Fruit fly (Drosophila melanogaster): ENCODE data around the gene Rpn9.
A peak's percentile ranks its signal among the peaks of the same experiment; 100 is the strongest.

Rpn9 gene

dm6 chr3R:23711195-23711594 lies 22.1 kb downstream of the Rpn9 start, which contains the start of gene CG10300:
CG10300 (plus strand) TSS chr3R:23711527.
- TF ChIP-seq cic (GFP tag; optimal IDR thresholded peaks at IDR 0.05) (peak; percentile 53), CG12768 (GFP tag; optimal IDR thresholded peaks at IDR 0.05) (peak; percentile 7), CG11617 (GFP tag; optimal IDR thresholded peaks at IDR 0.05) (no peak)

dm6 chr3R:23709508-23710208 lies 23.6 kb downstream of the Rpn9 start, which contains the start of gene CG10301:
CG10301 (plus strand) TSS chr3R:23710158.
- no peak for TF ChIP-seq kay (GFP tag; ENCODE audit: borderline replicate concordance)
- TF ChIP-seq pad (GFP tag; optimal IDR thresholded peaks at IDR 0.05) = no peak

dm6 chr3R:23704383-23705033 lies 28.8 kb downstream of the Rpn9 start, which contains the start of gene Gba1b:
Gba1b (plus strand) TSS chr3R:23704804.
- no peak for TF ChIP-seq CG14711 (tag; optimal IDR thresholded peaks at IDR 0.05)
- no peak for TF ChIP-seq CG12768 (GFP tag; optimal IDR thresholded peaks at IDR 0.05)
- TF ChIP-seq kay (GFP tag; ENCODE audit: borderline replicate concordance) = no peak
- no peak for TF ChIP-seq Hr96 (GFP tag; optimal IDR thresholded peaks at IDR 0.05)
- TF ChIP-seq Clk (GFP tag; optimal IDR thresholded peaks at IDR 0.05) = no peak
- no peak for TF ChIP-seq CG11617 (GFP tag; optimal IDR thresholded peaks at IDR 0.05)
- no peak for TF ChIP-seq cnc (optimal IDR thresholded peaks at IDR 0.05)
- no peak for TF ChIP-seq CG1620 (GFP tag; optimal IDR thresholded peaks at IDR 0.05)
- TF ChIP-seq bab1 (GFP tag; optimal IDR thresholded peaks at IDR 0.05) = no peak
- no peak for TF ChIP-seq CG7045 (GFP tag; optimal IDR thresholded peaks at IDR 0.05)
- no peak for TF ChIP-seq CG33017 (tag; optimal IDR thresholded peaks at IDR 0.05)
- no peak for TF ChIP-seq toe (GFP tag; optimal IDR thresholded peaks at IDR 0.05)
- no peak for TF ChIP-seq pad (GFP tag; optimal IDR thresholded peaks at IDR 0.05)
- no peak for TF ChIP-seq ovo (GFP tag; optimal IDR thresholded peaks at IDR 0.05)
- TF ChIP-seq Crg-1 (GFP tag; optimal IDR thresholded peaks at IDR 0.05) = no peak
- no peak for TF ChIP-seq tj (GFP tag; optimal IDR thresholded peaks at IDR 0.05)
- TF ChIP-seq cic (GFP tag; optimal IDR thresholded peaks at IDR 0.05) = no peak
- TF ChIP-seq CG7101 (tag; optimal IDR thresholded peaks at IDR 0.05) = no peak

dm6 chr3R:23702461-23702860 lies 30.8 kb downstream of the Rpn9 start, which contains the start of gene Qsox4:
Qsox4 (plus strand) TSS chr3R:23702761.
- TF ChIP-seq Hr96 (GFP tag; optimal IDR thresholded peaks at IDR 0.05) (no peak), cnc (optimal IDR thresholded peaks at IDR 0.05) (no peak), CG33017 (tag; optimal IDR thresholded peaks at IDR 0.05) (no peak), cic (GFP tag; optimal IDR thresholded peaks at IDR 0.05) (no peak), ovo (GFP tag; optimal IDR thresholded peaks at IDR 0.05) (no peak), bab1 (GFP tag; optimal IDR thresholded peaks at IDR 0.05) (no peak), Mnt (GFP tag; optimal IDR thresholded peaks at IDR 0.05) (no peak), pad (GFP tag; optimal IDR thresholded peaks at IDR 0.05) (no peak), toe (GFP tag; optimal IDR thresholded peaks at IDR 0.05) (no peak), CG7101 (tag; optimal IDR thresholded peaks at IDR 0.05) (no peak), CG1620 (GFP tag; optimal IDR thresholded peaks at IDR 0.05) (no peak)

dm6 chr3R:23700304-23700767 lies 32.9 kb downstream of the Rpn9 start, which contains the start of the genes CG31468 and Gba1a:
CG31468 (minus strand) TSS chr3R:23700354.
Gba1a (plus strand) TSS chr3R:23700621.
- no peak for TF ChIP-seq CG11617 (GFP tag; optimal IDR thresholded peaks at IDR 0.05)
- no peak for TF ChIP-seq CG14711 (tag; optimal IDR thresholded peaks at IDR 0.05)
- TF ChIP-seq CG12768 (GFP tag; optimal IDR thresholded peaks at IDR 0.05) = no peak
- no peak for TF ChIP-seq kay (GFP tag; ENCODE audit: borderline replicate concordance)
- no peak for TF ChIP-seq CG1620 (GFP tag; optimal IDR thresholded peaks at IDR 0.05)
- no peak for TF ChIP-seq bab1 (GFP tag; optimal IDR thresholded peaks at IDR 0.05)
- TF ChIP-seq CG7101 (tag; optimal IDR thresholded peaks at IDR 0.05) = no peak
- no peak for TF ChIP-seq toe (GFP tag; optimal IDR thresholded peaks at IDR 0.05)
- no peak for TF ChIP-seq CG5204 (GFP tag; optimal IDR thresholded peaks at IDR 0.05)
- TF ChIP-seq Mnt (GFP tag; optimal IDR thresholded peaks at IDR 0.05) = no peak
- no peak for TF ChIP-seq pad (GFP tag; optimal IDR thresholded peaks at IDR 0.05)

- no peak for TF ChIP-seq tj (GFP tag; optimal IDR thresholded peaks at IDR 0.05)
- no peak for TF ChIP-seq cic (GFP tag; optimal IDR thresholded peaks at IDR 0.05)
- no peak for TF ChIP-seq kay (GFP tag; ENCODE audit: borderline replicate concordance)
These were observed 34.4 kb downstream of the Rpn9 start, which contains the start of gene prt for dm6 chr3R:23698835-23699234. prt (minus strand) TSS chr3R:23699027.

- TF ChIP-seq pad (GFP tag; optimal IDR thresholded peaks at IDR 0.05) = no peak
- no peak for TF ChIP-seq CG7045 (GFP tag; optimal IDR thresholded peaks at IDR 0.05)
- no peak for TF ChIP-seq CG7101 (tag; optimal IDR thresholded peaks at IDR 0.05)
- TF ChIP-seq Hr96 (GFP tag; optimal IDR thresholded peaks at IDR 0.05) = no peak
- no peak for TF ChIP-seq toe (GFP tag; optimal IDR thresholded peaks at IDR 0.05)
- TF ChIP-seq cnc (optimal IDR thresholded peaks at IDR 0.05) = no peak
- no peak for TF ChIP-seq CG33017 (tag; optimal IDR thresholded peaks at IDR 0.05)
These were observed 37.1 kb downstream of the Rpn9 start, which contains the start of gene CG10252 for dm6 chr3R:23696145-23696544. CG10252 (minus strand) TSS chr3R:23696245.

Measured in whole organism, adult.